Worm (Caenorhabditis elegans): ENCODE data around the gene T05A8.3.
"Not testable (repeated sequence)": the region's sequence is repeated elsewhere in the genome, so short reads cannot be mapped to it uniquely, and the experiment has no call there.

Gene T05A8.3

DNA sequence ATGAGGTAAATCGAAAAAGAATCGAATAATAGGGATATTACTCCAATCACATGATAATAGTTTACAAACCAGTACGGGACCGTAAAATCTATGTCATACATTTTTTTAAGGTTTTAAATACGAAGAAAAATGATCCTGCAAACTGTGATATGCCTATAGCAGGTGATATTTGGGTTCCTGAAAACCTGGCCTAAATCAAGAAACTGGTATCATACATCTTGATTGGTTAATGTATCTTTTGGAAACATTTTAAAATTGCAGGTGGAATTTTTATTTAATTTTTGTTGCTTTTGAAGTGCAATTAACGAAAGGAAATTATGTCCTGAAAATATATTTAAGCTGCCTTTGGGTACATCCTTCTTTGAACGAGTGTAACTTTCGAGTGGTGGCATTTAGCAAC is 17.0 kb downstream of the T05A8.3 start, which contains the start of gene sri-61:
Gene sri-61 (minus strand): TSS at position 101 of the 400 bp plus-strand sequence.
- TF ChIP-seq ceh-36 (tag; optimal IDR thresholded peaks at IDR 0.05) (no peak), hnd-1 (tag; optimal IDR thresholded peaks at IDR 0.05) (no peak), tra-4 (tag; optimal IDR thresholded peaks at IDR 0.05) (no peak), aly-1 (tag; optimal IDR thresholded peaks at IDR 0.05) (no peak), tbx-37 (GFP tag; conservative IDR thresholded peaks at IDR 0.05) (no peak), hmbx-1 (tag; optimal IDR thresholded peaks at IDR 0.05) (no peak), tbx-11 (GFP tag; IDR thresholded peaks at IDR 0.05) (no peak), flt-1 (GFP tag; IDR thresholded peaks at IDR 0.05) (no peak), sea-1 (GFP tag; conservative IDR thresholded peaks at IDR 0.05) (no peak), ets-7 (tag; optimal IDR thresholded peaks at IDR 0.05) (no peak)

DNA sequence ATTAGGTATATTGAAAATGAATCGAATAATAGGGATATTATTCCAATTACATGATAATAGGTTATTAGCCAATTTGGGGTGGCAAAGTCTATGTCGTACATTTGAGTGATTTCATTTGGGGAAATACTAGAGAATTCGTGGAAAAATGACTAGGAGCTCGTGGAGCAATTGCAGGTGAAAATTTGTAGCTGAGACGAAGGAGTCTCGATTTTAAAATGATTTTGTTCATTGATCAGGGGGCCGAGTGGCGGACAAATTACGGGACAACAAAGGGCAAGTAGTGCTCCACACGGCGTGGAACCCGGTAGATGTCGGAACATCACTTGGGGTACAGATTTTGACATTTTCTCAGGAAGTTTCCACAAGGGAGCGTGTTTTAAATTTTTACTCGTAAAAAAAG is 18.9 kb downstream of the T05A8.3 start, which contains the start of gene sri-62:
Gene sri-62 (minus strand): TSS at position 101 of the 400 bp plus-strand sequence.
- TF ChIP-seq tbx-11 (GFP tag; IDR thresholded peaks at IDR 0.05) (no peak), F13C5.2 (tag; optimal IDR thresholded peaks at IDR 0.05) (no peak), ceh-13 (GFP tag; optimal IDR thresholded peaks at IDR 0.05) (no peak), tbx-37 (GFP tag; conservative IDR thresholded peaks at IDR 0.05) (no peak), sea-1 (GFP tag; conservative IDR thresholded peaks at IDR 0.05) (no peak), hmbx-1 (tag; optimal IDR thresholded peaks at IDR 0.05) (no peak), tra-4 (tag; optimal IDR thresholded peaks at IDR 0.05) (no peak), hnd-1 (tag; optimal IDR thresholded peaks at IDR 0.05) (no peak)

DNA sequence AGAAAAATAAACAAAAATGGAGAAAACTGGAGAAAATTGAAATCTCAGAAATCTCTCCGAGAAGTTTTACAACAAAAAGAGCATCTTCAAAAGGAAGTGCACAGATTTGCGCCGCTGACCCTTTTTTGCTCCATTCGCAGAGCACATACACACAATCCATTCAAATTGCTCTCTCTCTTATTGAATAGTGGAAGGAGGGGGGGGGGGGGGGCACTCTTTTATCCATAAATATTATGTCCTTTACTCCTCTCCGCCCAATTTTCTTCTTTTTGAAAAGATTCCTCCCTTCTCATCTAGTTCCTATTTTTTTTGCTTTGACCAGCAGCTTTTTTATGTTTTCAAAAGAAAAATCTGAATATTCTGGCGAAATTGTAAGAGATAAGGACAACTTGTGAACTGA is 22.2 kb downstream of the T05A8.3 start:
- no peak for TF ChIP-seq aly-1 (tag; optimal IDR thresholded peaks at IDR 0.05)

DNA sequence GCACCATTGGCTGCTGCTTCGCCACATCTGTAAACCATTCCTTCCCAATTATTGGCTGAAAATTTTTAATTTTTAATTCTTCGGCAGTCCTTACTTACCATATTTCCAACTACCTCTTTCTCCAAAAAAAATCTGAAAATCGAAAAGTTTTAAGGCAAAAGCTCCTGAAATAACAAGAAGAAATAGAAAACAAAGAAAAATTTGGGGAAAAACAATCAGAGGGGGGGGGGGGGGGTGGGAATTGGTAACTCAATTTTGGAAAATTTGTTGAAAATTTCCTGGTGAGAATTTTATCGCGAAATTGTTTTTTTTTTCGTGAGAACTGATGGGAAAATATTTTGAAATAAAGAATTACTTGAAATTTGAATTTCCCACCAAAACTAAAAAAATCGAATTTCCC is 24.8 kb downstream of the T05A8.3 start, which contains the start of gene set-11:
Gene set-11 (minus strand): TSS at position 101 of the 400 bp plus-strand sequence.
- TF ChIP-seq ets-7 (tag; optimal IDR thresholded peaks at IDR 0.05) = no peak
- TF ChIP-seq B0310.2 (tag; optimal IDR thresholded peaks at IDR 0.05) = no peak
- TF ChIP-seq ceh-13 (GFP tag; optimal IDR thresholded peaks at IDR 0.05) = no peak
- TF ChIP-seq tbx-11 (GFP tag; IDR thresholded peaks at IDR 0.05) = no peak
- no peak for TF ChIP-seq hnd-1 (tag; optimal IDR thresholded peaks at IDR 0.05)
- no peak for TF ChIP-seq ama-1 (optimal IDR thresholded peaks at IDR 0.05)
- no peak for TF ChIP-seq pes-1 (GFP tag; IDR thresholded peaks at IDR 0.05)

DNA sequence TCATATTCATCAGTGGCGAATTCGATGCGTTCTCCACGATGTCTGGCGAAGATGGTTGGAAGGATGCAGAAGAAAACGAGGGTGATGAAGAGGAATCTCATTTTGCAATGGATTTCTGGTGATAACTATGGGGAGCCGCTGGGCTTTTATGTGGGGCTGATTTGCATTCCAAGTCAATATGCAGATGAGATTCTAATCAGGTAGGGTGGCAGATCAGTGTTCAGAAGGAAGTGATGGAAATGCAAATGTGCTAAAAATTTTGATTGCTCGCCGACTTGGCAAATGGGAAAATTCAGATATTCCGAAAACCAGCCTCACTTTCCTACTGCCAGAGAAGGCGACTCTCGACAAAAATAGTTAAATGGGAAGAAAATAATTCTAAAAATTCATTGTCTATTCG is 27.2 kb downstream of the T05A8.3 start, which contains the start of gene nspf-3:
Gene nspf-3 (minus strand): TSS at position 101 of the 400 bp plus-strand sequence.
- TF ChIP-seq tbx-11 (GFP tag; IDR thresholded peaks at IDR 0.05) (no peak), hnd-1 (tag; optimal IDR thresholded peaks at IDR 0.05) (no peak), hmg-4 (GFP tag; optimal IDR thresholded peaks at IDR 0.05) (no peak), ama-1 (optimal IDR thresholded peaks at IDR 0.05) (no peak), hmbx-1 (tag; optimal IDR thresholded peaks at IDR 0.05) (no peak), ets-7 (tag; optimal IDR thresholded peaks at IDR 0.05) (no peak), ceh-36 (tag; optimal IDR thresholded peaks at IDR 0.05) (no peak), scrt-1 (GFP tag; IDR thresholded peaks at IDR 0.05) (no peak), flt-1 (GFP tag; IDR thresholded peaks at IDR 0.05) (no peak), B0310.2 (tag; optimal IDR thresholded peaks at IDR 0.05) (no peak), ceh-13 (GFP tag; optimal IDR thresholded peaks at IDR 0.05) (no peak), aly-1 (tag; optimal IDR thresholded peaks at IDR 0.05) (no peak), pes-1 (GFP tag; IDR thresholded peaks at IDR 0.05) (no peak), tbx-37 (GFP tag; conservative IDR thresholded peaks at IDR 0.05) (no peak), F13C5.2 (tag; optimal IDR thresholded peaks at IDR 0.05) (no peak)

DNA sequence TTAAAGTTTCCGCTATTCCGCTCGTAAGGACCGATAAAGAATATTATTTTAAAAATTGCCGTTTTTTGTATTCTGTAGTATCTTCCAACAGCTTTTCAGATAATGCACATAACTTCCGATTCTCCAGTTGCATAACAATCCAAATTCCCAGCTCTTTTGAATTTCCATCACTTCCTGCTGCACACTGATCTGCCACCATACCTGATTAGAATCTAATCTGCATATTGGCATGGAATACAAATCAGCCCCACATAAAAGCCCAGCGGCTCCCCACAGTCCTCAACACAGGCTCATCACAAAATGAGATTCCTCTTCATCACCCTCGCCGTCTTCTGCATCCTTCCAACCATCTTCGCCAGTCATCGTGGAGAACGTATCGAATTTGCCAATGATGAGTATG is 28.6 kb downstream of the T05A8.3 start, which contains the start of gene nspf-2:
Gene nspf-2 (plus strand): TSS at position 301 of the 400 bp plus-strand sequence.
- not testable (repeated sequence) for TF ChIP-seq ceh-36 (tag; optimal IDR thresholded peaks at IDR 0.05); sea-1 (GFP tag; conservative IDR thresholded peaks at IDR 0.05); tbx-11 (GFP tag; IDR thresholded peaks at IDR 0.05)

DNA sequence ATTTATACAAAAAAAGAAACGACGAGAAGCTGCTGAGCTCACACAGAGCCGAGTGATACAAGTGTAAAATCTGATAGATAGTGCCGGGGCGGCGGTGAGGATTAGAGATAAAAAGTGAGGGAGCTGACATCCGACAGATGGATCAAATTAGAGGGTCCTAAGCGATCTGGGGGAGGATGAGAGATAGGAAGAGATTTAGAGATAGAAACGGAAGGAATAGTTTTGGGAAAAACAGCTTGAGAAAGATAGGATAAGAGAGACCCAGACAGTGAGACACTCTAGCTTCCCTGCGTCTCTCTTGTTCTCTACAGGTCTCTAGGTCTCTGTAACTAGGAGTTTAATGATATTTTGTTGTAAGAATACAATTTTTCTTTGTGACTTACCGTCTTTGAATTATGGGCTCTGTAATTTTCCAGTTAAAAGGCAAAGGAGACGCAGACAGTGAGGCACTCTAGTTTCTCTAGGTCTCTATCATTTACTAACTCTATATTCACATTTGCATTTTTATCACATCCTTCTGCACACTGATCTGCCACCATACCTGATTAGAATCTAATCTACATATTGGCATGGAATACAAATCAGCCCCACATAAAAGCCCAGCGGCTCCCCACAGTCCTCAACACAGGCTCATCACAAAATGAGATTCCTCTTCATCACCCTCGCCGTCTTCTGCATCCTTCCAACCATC is 30.1 kb downstream of the T05A8.3 start, which contains the start of the genes sup-9 and nspf-1:
Gene sup-9 (minus strand): TSS at position 43 of the 691 bp plus-strand sequence.
Gene nspf-1 (plus strand): TSS at position 641 of the 691 bp plus-strand sequence.
- no peak for TF ChIP-seq tra-4 (tag; optimal IDR thresholded peaks at IDR 0.05)
- TF ChIP-seq scrt-1 (GFP tag; IDR thresholded peaks at IDR 0.05) = no peak
- no peak for TF ChIP-seq hmbx-1 (tag; optimal IDR thresholded peaks at IDR 0.05)
- TF ChIP-seq ceh-13 (GFP tag; optimal IDR thresholded peaks at IDR 0.05) = no peak
- TF ChIP-seq aly-1 (tag; optimal IDR thresholded peaks at IDR 0.05) = no peak
- TF ChIP-seq tbx-37 (GFP tag; conservative IDR thresholded peaks at IDR 0.05) = no peak
- no peak for TF ChIP-seq F13C5.2 (tag; optimal IDR thresholded peaks at IDR 0.05)
- no peak for TF ChIP-seq flt-1 (GFP tag; IDR thresholded peaks at IDR 0.05)
- no peak for TF ChIP-seq ceh-36 (tag; optimal IDR thresholded peaks at IDR 0.05)
- TF ChIP-seq ama-1 (optimal IDR thresholded peaks at IDR 0.05) = no peak
- TF ChIP-seq hnd-1 (tag; optimal IDR thresholded peaks at IDR 0.05) = no peak

DNA sequence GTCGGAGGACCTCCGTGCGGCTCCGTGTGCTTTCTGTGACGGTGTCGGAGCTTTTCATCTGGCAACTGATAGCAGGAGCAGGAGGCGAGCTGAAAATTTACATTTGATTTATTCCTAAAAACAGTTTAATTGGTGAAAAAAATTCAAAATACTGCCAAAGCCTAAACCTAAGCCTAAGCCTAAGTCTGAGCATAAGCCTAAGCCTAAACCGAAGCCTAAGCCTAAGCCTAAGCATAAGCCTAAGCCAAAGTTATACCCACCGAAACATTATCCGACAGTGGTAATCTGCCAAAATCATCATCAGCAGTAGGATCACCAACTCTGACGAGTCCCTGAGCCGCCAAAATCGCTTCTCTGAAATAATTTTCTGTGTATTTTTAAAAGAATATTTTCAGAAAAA is 32.5 kb downstream of the T05A8.3 start:
- TF ChIP-seq hmg-4 (GFP tag; optimal IDR thresholded peaks at IDR 0.05) (no peak), ceh-13 (GFP tag; optimal IDR thresholded peaks at IDR 0.05) (no peak), pes-1 (GFP tag; IDR thresholded peaks at IDR 0.05) (no peak), hnd-1 (tag; optimal IDR thresholded peaks at IDR 0.05) (no peak), F13C5.2 (tag; optimal IDR thresholded peaks at IDR 0.05) (no peak), B0310.2 (tag; optimal IDR thresholded peaks at IDR 0.05) (no peak), sea-1 (GFP tag; conservative IDR thresholded peaks at IDR 0.05) (no peak), ceh-36 (tag; optimal IDR thresholded peaks at IDR 0.05) (no peak), hmbx-1 (tag; optimal IDR thresholded peaks at IDR 0.05) (no peak), tbx-37 (GFP tag; conservative IDR thresholded peaks at IDR 0.05) (no peak), aly-1 (tag; optimal IDR thresholded peaks at IDR 0.05) (no peak), ama-1 (optimal IDR thresholded peaks at IDR 0.05) (no peak), tra-4 (tag; optimal IDR thresholded peaks at IDR 0.05) (no peak)
